Fruit fly (Drosophila melanogaster) whole organism, embryonic: Measurements from ENCODE around the gene CG9483.

Experiments
- Awh ChIP-seq: fragments of 200-800 bp; sonication (Bioruptor generic); IDR thresholded peaks from 2 replicates; pipeline ENCODE4, ENCODE4 v1.3.6; 2022; ENCODE audit warnings: missing biosample characterization, missing genetic modification characterization
- B-H2 ChIP-seq: fragments of 200-800 bp; sonication (Bioruptor generic); optimal IDR thresholded peaks from 2 replicates; lab custom pipeline; 2018; ENCODE audit warnings: missing biosample characterization, mild to moderate bottlenecking, missing genetic modification characterization
- CG11696 ChIP-seq: fragments of 200-800 bp; sonication (Bioruptor generic); IDR thresholded peaks from 2 replicates; pipeline ENCODE4 v1.3.6; 2022; ENCODE audit warnings: missing biosample characterization, missing genetic modification characterization
- CG12236 ChIP-seq: fragments of 200-800 bp; sonication (Bioruptor generic); optimal IDR thresholded peaks from 2 replicates; lab custom pipeline; 2016; ENCODE audit warnings: missing biosample characterization, missing genetic modification characterization
- CG12391 ChIP-seq: fragments of 200-800 bp; sonication (Bioruptor generic); optimal IDR thresholded peaks from 3 replicates; lab custom pipeline; 2018; ENCODE audit warnings: missing biosample characterization, mild to moderate bottlenecking, missing genetic modification characterization, moderate library complexity
- CG14667 ChIP-seq: fragments of 200-800 bp; sonication (Bioruptor generic); IDR thresholded peaks from 2 replicates; pipeline ENCODE4 v1.3.6; 2022; ENCODE audit warnings: missing biosample characterization, missing genetic modification characterization
- CG14710 ChIP-seq: fragments of 200-800 bp; sonication (Bioruptor generic); optimal IDR thresholded peaks from 3 replicates; lab custom pipeline; 2019; ENCODE audit warnings: missing biosample characterization, mild to moderate bottlenecking, missing genetic modification characterization, moderate library complexity
- CG15479 ChIP-seq: fragments of 200-800 bp; sonication (Bioruptor generic); optimal IDR thresholded peaks from 3 replicates; lab custom pipeline; 2019; ENCODE audit warnings: missing biosample characterization, mild to moderate bottlenecking, missing genetic modification characterization, moderate library complexity
- CG17359 ChIP-seq: fragments of 200-800 bp; sonication (Bioruptor generic); optimal IDR thresholded peaks from 3 replicates; lab custom pipeline; 2018; ENCODE audit warnings: missing biosample characterization, mild to moderate bottlenecking, missing genetic modification characterization, moderate library complexity
- CG1792 ChIP-seq: fragments of 200-800 bp; sonication (Bioruptor generic); optimal IDR thresholded peaks from 2 replicates; lab custom pipeline; 2016; ENCODE audit warnings: missing biosample characterization, missing genetic modification characterization
- CG18011 ChIP-seq: fragments of 200-800 bp; sonication (Bioruptor generic); optimal IDR thresholded peaks from 2 replicates; lab custom pipeline; 2017; ENCODE audit warnings: missing biosample characterization, missing genetic modification characterization, mild to moderate bottlenecking, moderate library complexity, missing genotype
- CG18262 ChIP-seq: fragments of 200-800 bp; optimal IDR thresholded peaks from 3 replicates; lab custom pipeline; 2019; ENCODE audit warnings: missing biosample characterization, mild to moderate bottlenecking, missing genetic modification characterization, moderate library complexity
- CG2712 ChIP-seq: fragments of 200-800 bp; optimal IDR thresholded peaks from 3 replicates; lab custom pipeline; 2019; ENCODE audit warnings: missing biosample characterization, mild to moderate bottlenecking, missing genetic modification characterization, moderate library complexity
- CG31224 ChIP-seq: fragments of 200-800 bp; sonication (Bioruptor generic); IDR thresholded peaks from 2 replicates; pipeline ENCODE4 v1.3.6; 2022; ENCODE audit warnings: missing biosample characterization, missing genetic modification characterization
- CG31365 ChIP-seq: fragments of 200-800 bp; sonication (Bioruptor generic); optimal IDR thresholded peaks from 2 replicates; lab custom pipeline; 2018; ENCODE audit warnings: missing biosample characterization, mild to moderate bottlenecking, missing genetic modification characterization
- CG3281 ChIP-seq: fragments of 200-800 bp; sonication (Bioruptor generic); optimal IDR thresholded peaks from 3 replicates; lab custom pipeline; 2017; ENCODE audit warnings: missing biosample characterization, mild to moderate bottlenecking, missing genetic modification characterization
- CG34224 ChIP-seq: fragments of 200-800 bp; sonication (Bioruptor generic); IDR thresholded peaks from 3 replicates; pipeline ENCODE4 v1.3.6; 2022; ENCODE audit warnings: missing biosample characterization, missing genetic modification characterization; ENCODE audit not compliant: partially characterized antibody
- CG43689 ChIP-seq: fragments of 200-800 bp; sonication (Bioruptor generic); IDR thresholded peaks from 2 replicates; pipeline ENCODE4 v1.3.6; 2022; ENCODE audit warnings: missing biosample characterization, missing genetic modification characterization
- CG8290 ChIP-seq, 3 experiments: fragments of 200-800 bp; sonication (Bioruptor generic); optimal IDR thresholded peaks; 2 replicates each; lab custom pipeline; 2016 to 2019; ENCODE audit warnings: missing biosample characterization in 3 of 3, missing genetic modification characterization in 3 of 3, mild to moderate bottlenecking in 2 of 3, moderate library complexity in 1 of 3
- CG9609 ChIP-seq: fragments of 200-800 bp; sonication (Bioruptor generic); optimal IDR thresholded peaks from 3 replicates; lab custom pipeline; 2016; ENCODE audit warnings: missing biosample characterization, missing genetic modification characterization
- CG9797 ChIP-seq: fragments of 200-800 bp; sonication (Bioruptor generic); optimal IDR thresholded peaks from 3 replicates; lab custom pipeline; 2018; ENCODE audit warnings: missing biosample characterization, mild to moderate bottlenecking, missing genetic modification characterization
- Doc2 ChIP-seq: fragments of 200-800 bp; sonication (Bioruptor generic); IDR thresholded peaks from 2 replicates; pipeline ENCODE4 v1.3.6; 2022; ENCODE audit warnings: missing biosample characterization, missing genetic modification characterization
- Eip74EF ChIP-seq, 2 experiments: fragments of 200-800 bp in 1 of 2; fragments of >200 bp in 1 of 2; sonication (Bioruptor generic) in 1 of 2; optimal IDR thresholded peaks; 2 replicates each; lab custom pipeline; 2017 to 2019; ENCODE audit warnings: missing biosample characterization in 2 of 2, missing genetic modification characterization in 2 of 2, mild to moderate bottlenecking in 1 of 2, moderate library complexity in 1 of 2
- Ets97D ChIP-seq: fragments of 200-800 bp; sonication (Bioruptor generic); optimal IDR thresholded peaks from 3 replicates; lab custom pipeline; 2016; ENCODE audit warnings: missing biosample characterization, missing genetic modification characterization
- Hr78 ChIP-seq, 2 experiments: fragments of 200-800 bp in 1 of 2; fragments of >200 bp in 1 of 2; sonication (Bioruptor generic) in 1 of 2; optimal IDR thresholded peaks; 2 replicates each; lab custom pipeline; 2017 to 2019; ENCODE audit warnings: missing biosample characterization in 2 of 2, missing genetic modification characterization in 2 of 2, mild to moderate bottlenecking in 1 of 2, moderate library complexity in 1 of 2
- Hsf ChIP-seq: fragments of 200-800 bp; sonication (Bioruptor generic); optimal IDR thresholded peaks from 3 replicates; lab custom pipeline; 2016; ENCODE audit warnings: missing biosample characterization, missing genetic modification characterization
- Max ChIP-seq: fragments of 200-800 bp; sonication (Bioruptor generic); optimal IDR thresholded peaks from 2 replicates; lab custom pipeline; 2016; ENCODE audit warnings: missing biosample characterization, mild to moderate bottlenecking, missing genetic modification characterization
- Myb ChIP-seq: fragments of 200-800 bp; sonication (Bioruptor generic); optimal IDR thresholded peaks from 2 replicates; lab custom pipeline; 2016; ENCODE audit warnings: missing biosample characterization, missing genetic modification characterization
- NK7.1 ChIP-seq: fragments of 200-800 bp; sonication (Bioruptor generic); optimal IDR thresholded peaks from 3 replicates; lab custom pipeline; 2016; ENCODE audit warnings: missing biosample characterization, missing genetic modification characterization
- NfI ChIP-seq: fragments of 200-800 bp; sonication (Bioruptor generic); optimal IDR thresholded peaks from 3 replicates; lab custom pipeline; 2018; ENCODE audit warnings: missing biosample characterization, mild to moderate bottlenecking, missing genetic modification characterization, moderate library complexity
- Optix ChIP-seq: fragments of 200-800 bp; sonication (Bioruptor generic); IDR thresholded peaks from 3 replicates; pipeline ENCODE4 v1.3.6; 2022; ENCODE audit warnings: missing biosample characterization, missing genetic modification characterization
- Ravus ChIP-seq: fragments of 200-800 bp; sonication (Bioruptor generic); IDR thresholded peaks from 2 replicates; pipeline ENCODE4 v1.3.6; 2022; ENCODE audit warnings: missing biosample characterization, missing genetic modification characterization
- Xrp1 ChIP-seq: fragments of 200-800 bp; sonication (Bioruptor generic); IDR thresholded peaks from 2 replicates; pipeline ENCODE4 v1.3.6; 2022; ENCODE audit warnings: missing biosample characterization, missing genetic modification characterization
- YL-1 ChIP-seq: fragments of 200-800 bp; sonication (Bioruptor generic); optimal IDR thresholded peaks from 3 replicates; lab custom pipeline; 2017; ENCODE audit warnings: missing biosample characterization, mild to moderate bottlenecking, missing genetic modification characterization
- ab ChIP-seq: fragments of 200-800 bp; sonication (Bioruptor generic); optimal IDR thresholded peaks from 2 replicates; lab custom pipeline; 2016; ENCODE audit warnings: missing biosample characterization, missing genetic modification characterization
- ap ChIP-seq: fragments of 200-800 bp; sonication (Bioruptor generic); IDR thresholded peaks from 2 replicates; pipeline ENCODE4 v1.3.6; 2022; ENCODE audit warnings: missing biosample characterization, missing genetic modification characterization
- ase ChIP-seq: fragments of 200-800 bp; sonication (Bioruptor generic); IDR thresholded peaks from 3 replicates; pipeline ENCODE4 v1.3.6; 2022; ENCODE audit warnings: missing biosample characterization, missing genetic modification characterization
- btn ChIP-seq: fragments of 200-800 bp; sonication (Bioruptor generic); optimal IDR thresholded peaks from 2 replicates; lab custom pipeline; 2016; ENCODE audit warnings: missing biosample characterization, missing genetic modification characterization
- dpn ChIP-seq, 2 experiments: fragments of 200-800 bp; sonication (Bioruptor generic); optimal IDR thresholded peaks; 3 replicates each; lab custom pipeline; 2016; ENCODE audit warnings: missing biosample characterization in 2 of 2, missing genetic modification characterization in 2 of 2
- ewg ChIP-seq: fragments of 200-800 bp; sonication (Bioruptor generic); optimal IDR thresholded peaks from 3 replicates; lab custom pipeline; 2017; ENCODE audit warnings: mild to moderate bottlenecking, missing biosample characterization, missing genetic modification reagents, missing genetic modification characterization
- gsb-n ChIP-seq: fragments of 200-800 bp; sonication (Bioruptor generic); optimal IDR thresholded peaks from 3 replicates; lab custom pipeline; 2018; ENCODE audit warnings: missing biosample characterization, mild to moderate bottlenecking, missing genetic modification characterization
- h ChIP-seq: fragments of >200 bp; optimal IDR thresholded peaks from 2 replicates; lab custom pipeline; 2017
- onecut ChIP-seq: fragments of 200-800 bp; sonication (Bioruptor generic); IDR thresholded peaks from 2 replicates; pipeline ENCODE4 v1.3.6; 2022; ENCODE audit warnings: missing biosample characterization, missing genetic modification characterization
- p53 ChIP-seq: fragments of 200-800 bp; sonication (Bioruptor generic); optimal IDR thresholded peaks from 2 replicates; lab custom pipeline; 2016; ENCODE audit warnings: missing biosample characterization, missing genetic modification characterization
- psq ChIP-seq: fragments of 200-800 bp; sonication (Bioruptor generic); optimal IDR thresholded peaks from 2 replicates; lab custom pipeline; 2017; ENCODE audit warnings: missing biosample characterization, missing genetic modification characterization
- tap ChIP-seq: fragments of 200-800 bp; optimal IDR thresholded peaks from 3 replicates; lab custom pipeline; 2019; ENCODE audit warnings: missing biosample characterization, mild to moderate bottlenecking, missing genetic modification characterization, moderate library complexity
- ttk ChIP-seq: fragments of 200-800 bp; sonication (Bioruptor generic); IDR thresholded peaks from 2 replicates; pipeline ENCODE4 v2.1.2; 2022; ENCODE audit warnings: missing biosample characterization, missing genetic modification characterization
- tx ChIP-seq: fragments of 200-800 bp; sonication (Bioruptor generic); optimal IDR thresholded peaks from 2 replicates; lab custom pipeline; 2016; ENCODE audit warnings: missing biosample characterization, missing genetic modification characterization
- usp ChIP-seq: fragments of >200 bp; optimal IDR thresholded peaks from 2 replicates; lab custom pipeline; 2017; ENCODE audit warnings: missing biosample characterization, missing genetic modification characterization
- wor ChIP-seq: fragments of 200-800 bp; sonication (Bioruptor generic); IDR thresholded peaks from 2 replicates; pipeline ENCODE4 v1.3.6; 2022; ENCODE audit warnings: missing biosample characterization, missing genetic modification characterization

The CG9483 gene

DNA sequence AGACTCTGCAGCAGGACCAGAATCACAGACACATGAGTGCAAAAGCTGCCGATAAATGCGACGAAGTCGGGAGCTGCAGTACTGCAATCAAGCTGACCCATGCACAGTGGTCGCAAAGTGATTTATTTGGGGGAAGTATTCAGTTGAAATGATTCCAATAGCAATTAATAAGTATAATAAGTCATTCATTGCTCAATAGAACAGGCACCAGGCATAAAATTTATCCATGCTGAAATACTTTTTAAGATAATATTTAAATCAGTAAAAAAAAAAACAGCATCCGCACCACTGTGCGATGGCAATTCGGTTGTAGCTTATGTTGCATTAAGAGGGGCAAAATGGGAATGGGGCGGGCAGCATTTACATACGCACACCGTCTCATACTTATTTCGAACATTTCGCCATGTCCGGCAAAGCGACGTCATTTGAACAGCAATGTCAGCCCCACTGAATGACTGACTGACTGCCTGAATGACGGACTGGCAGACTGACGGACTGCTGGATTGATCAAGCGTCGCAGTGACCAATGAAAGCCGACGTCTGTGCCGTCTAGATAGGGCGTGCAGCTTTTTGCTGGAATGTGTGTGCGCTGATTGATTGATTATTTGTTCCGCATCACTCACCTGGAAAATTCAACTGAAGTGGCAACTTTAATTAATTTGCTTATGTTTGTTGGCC is 31.6 kb upstream of the CG9483 start (continued):
- 0 out of 2 replicates have a peak, but pooled peaks have one; percentile 25 for TF ChIP-seq CG11696 (GFP tag; lab: Robert Waterston, UW)
- TF ChIP-seq Xrp1 (GFP tag; lab: Robert Waterston, UW) = peak; percentile 82
- TF ChIP-seq dpn (GFP tag; optimal IDR thresholded peaks at IDR 0.05; lab: Kevin White, UChicago) = peak; percentile 1 to 49
- no peak for TF ChIP-seq CG34224
- TF ChIP-seq Ravus (GFP tag; lab: Robert Waterston, UW) = no peak
- TF ChIP-seq gsb-n = peak; percentile 31
- peak; percentile 19; the same call in 1 of the 2 replicates for TF ChIP-seq CG14667 (GFP tag; lab: Robert Waterston, UW)
- TF ChIP-seq onecut = peak; percentile 25; the same call in 1 of the 2 replicates
- TF ChIP-seq h (lab: Kevin White, UChicago) = no peak
- TF ChIP-seq NfI = peak; percentile 9
- TF ChIP-seq CG43689 (GFP tag; lab: Robert Waterston, UW) = peak; percentile 55; the same call in 1 of the 2 replicates
- no peak for TF ChIP-seq p53 (GFP tag; lab: Kevin White, UChicago)
- TF ChIP-seq wor (GFP tag; lab: Robert Waterston, UW) = peak; percentile 81
- TF ChIP-seq ab (GFP tag; lab: Kevin White, UChicago) = no peak
- TF ChIP-seq ase (GFP tag; lab: Robert Waterston, UW) = no peak
- TF ChIP-seq Awh (GFP tag; lab: Robert Waterston, UW) = no peak; the same call in 1 of the 2 replicates
- peak; percentile 50 for TF ChIP-seq CG18262 (tag; lab: Kevin White, UChicago)
- no peak for TF ChIP-seq B-H2 (GFP tag; lab: Kevin White, UChicago)
- TF ChIP-seq ap = peak; percentile 75
- TF ChIP-seq Optix = peak; percentile 71; the same call in 2 of the 3 replicates
- peak in 1 of 2 experiments; percentile 57 for TF ChIP-seq Eip74EF (GFP tag; optimal IDR thresholded peaks at IDR 0.05; lab: Kevin White, UChicago)
- no peak for TF ChIP-seq Hr78 (GFP tag; optimal IDR thresholded peaks at IDR 0.05; lab: Kevin White, UChicago)
- peak; percentile 52 for TF ChIP-seq btn (GFP tag; lab: Kevin White, UChicago)
- peak; percentile 36 for TF ChIP-seq CG1792
- TF ChIP-seq psq (GFP tag; lab: Kevin White, UChicago) = no peak
- TF ChIP-seq CG9797 = no peak
- no peak for TF ChIP-seq CG15479 (GFP tag; lab: Kevin White, UChicago)
- TF ChIP-seq tap = peak; percentile 12
- TF ChIP-seq YL-1 = no peak
- TF ChIP-seq Doc2 (GFP tag; lab: Robert Waterston, UW) = no peak
- TF ChIP-seq CG12236 (GFP tag; lab: Kevin White, UChicago) = no peak
- peak; percentile 39 for TF ChIP-seq Hsf (GFP tag; lab: Kevin White, UChicago)
- no peak for TF ChIP-seq CG3281 (GFP tag; lab: Kevin White, UChicago)
- TF ChIP-seq NK7.1 (GFP tag; lab: Kevin White, UChicago) = no peak
- no peak for TF ChIP-seq tx
- no peak for TF ChIP-seq CG18011
- TF ChIP-seq ttk (GFP tag; lab: Robert Waterston, UW) = peak; percentile 89
- TF ChIP-seq ewg = peak; percentile 56
- no peak for TF ChIP-seq CG31224 (GFP tag; lab: Robert Waterston, UW)
- TF ChIP-seq CG8290 (GFP tag; optimal IDR thresholded peaks at IDR 0.05; lab: Kevin White, UChicago) = no peak
- no peak for TF ChIP-seq CG8290 (tag; optimal IDR thresholded peaks at IDR 0.05; lab: Kevin White, UChicago)
- no peak for TF ChIP-seq CG9609 (GFP tag; lab: Kevin White, UChicago)
- no peak for TF ChIP-seq CG14710 (tag; lab: Kevin White, UChicago)
- TF ChIP-seq Max (GFP tag; lab: Kevin White, UChicago) = peak; percentile 70
- peak; percentile 58 for TF ChIP-seq CG12391 (tag; lab: Kevin White, UChicago)
- TF ChIP-seq CG2712 = peak; percentile 54
- TF ChIP-seq usp (GFP tag; lab: Kevin White, UChicago) = no peak
- TF ChIP-seq CG17359 = peak; percentile 21
- TF ChIP-seq Myb (GFP tag; lab: Kevin White, UChicago) = no peak
- peak; percentile 29 for TF ChIP-seq Ets97D (GFP tag; lab: Kevin White, UChicago)
- TF ChIP-seq CG31365 (tag; lab: Kevin White, UChicago) = no peak
